Fruit fly (Drosophila melanogaster): Measurements from ENCODE around the gene SK.

- TF ChIP-seq EcR (GFP tag; optimal IDR thresholded peaks at IDR 0.05) (no peak), CG8478 (optimal IDR thresholded peaks at IDR 0.05) (no peak), Dll (optimal IDR thresholded peaks at IDR 0.05) (no peak), pan (optimal IDR thresholded peaks at IDR 0.05) (no peak)
These were observed 10.7 kb upstream of the SK start, which contains the start of the genes CG3309 and XRCC1 for dm6 chrX:5329266-5329898.
